Fruit fly (Drosophila melanogaster) whole organism, embryonic: ENCODE data around the gene CG34163.

ENCODE experiments used
- Bdp1 ChIP-seq: fragments of 200-800 bp; sonication (Bioruptor generic); optimal IDR thresholded peaks from 3 replicates; lab custom pipeline; 2016; ENCODE audit warnings: missing biosample characterization, missing genetic modification characterization
- CG10462 ChIP-seq: fragments of 200-800 bp; sonication (Bioruptor generic); optimal IDR thresholded peaks from 2 replicates; lab custom pipeline; 2016; ENCODE audit warnings: missing biosample characterization, missing genetic modification characterization
- CG10979 ChIP-seq: fragments of 200-800 bp; sonication (Bioruptor generic); optimal IDR thresholded peaks from 2 replicates; lab custom pipeline; 2018; ENCODE audit warnings: missing biosample characterization, mild to moderate bottlenecking, missing genetic modification characterization, moderate library complexity
- CG11085 ChIP-seq: fragments of 200-800 bp; sonication (Bioruptor generic); IDR thresholded peaks from 2 replicates; pipeline ENCODE4 v1.3.6; 2022; ENCODE audit warnings: missing biosample characterization, missing genetic modification characterization
- CG11696 ChIP-seq: fragments of 200-800 bp; sonication (Bioruptor generic); IDR thresholded peaks from 2 replicates; pipeline ENCODE4 v1.3.6; 2022; ENCODE audit warnings: missing biosample characterization, missing genetic modification characterization
- CG12104 ChIP-seq: fragments of 200-800 bp; sonication (Bioruptor generic); optimal IDR thresholded peaks from 3 replicates; lab custom pipeline; 2016; ENCODE audit warnings: missing biosample characterization, missing genetic modification characterization
- CG1233 ChIP-seq: fragments of 200-800 bp; sonication (Bioruptor generic); optimal IDR thresholded peaks from 4 replicates; lab custom pipeline; 2018; ENCODE audit warnings: missing biosample characterization, mild to moderate bottlenecking, missing genetic modification characterization
- CG12744 ChIP-seq: fragments of 200-800 bp; sonication (Bioruptor generic); optimal IDR thresholded peaks from 2 replicates; lab custom pipeline; 2016; ENCODE audit warnings: missing biosample characterization, missing genetic modification characterization
- CG13624 ChIP-seq: fragments of 200-800 bp; sonication (Bioruptor generic); optimal IDR thresholded peaks from 2 replicates; lab custom pipeline; 2016; ENCODE audit warnings: missing biosample characterization, missing genetic modification characterization
- CG13894 ChIP-seq: fragments of 200-800 bp; sonication (Bioruptor generic); optimal IDR thresholded peaks from 3 replicates; lab custom pipeline; 2018; ENCODE audit warnings: missing biosample characterization, mild to moderate bottlenecking, missing genetic modification characterization, moderate library complexity
- CG1647 ChIP-seq: fragments of 200-800 bp; sonication (Bioruptor generic); optimal IDR thresholded peaks from 3 replicates; lab custom pipeline; 2016; ENCODE audit warnings: missing biosample characterization, missing genetic modification characterization
- CG17186 ChIP-seq: fragments of 200-800 bp; sonication (Bioruptor generic); optimal IDR thresholded peaks from 3 replicates; lab custom pipeline; 2017; ENCODE audit warnings: missing biosample characterization, missing genetic modification reagents, missing genetic modification characterization
- CG17829 ChIP-seq: fragments of 200-800 bp; optimal IDR thresholded peaks from 2 replicates; lab custom pipeline; 2019; ENCODE audit warnings: missing biosample characterization, mild to moderate bottlenecking, missing genetic modification characterization, moderate library complexity
- CG18011 ChIP-seq: fragments of 200-800 bp; sonication (Bioruptor generic); optimal IDR thresholded peaks from 2 replicates; lab custom pipeline; 2017; ENCODE audit warnings: missing biosample characterization, missing genetic modification characterization, mild to moderate bottlenecking, moderate library complexity, missing genotype
- CG18476 ChIP-seq: fragments of 200-800 bp; sonication (Bioruptor generic); optimal IDR thresholded peaks from 2 replicates; lab custom pipeline; 2016; ENCODE audit warnings: missing biosample characterization, mild to moderate bottlenecking, missing genetic modification characterization
- CG2678 ChIP-seq: fragments of 200-800 bp; sonication (Bioruptor generic); optimal IDR thresholded peaks from 3 replicates; lab custom pipeline; 2019; ENCODE audit warnings: missing biosample characterization, mild to moderate bottlenecking, missing genetic modification characterization, moderate library complexity
- CG2889 ChIP-seq: fragments of 200-800 bp; sonication (Bioruptor generic); IDR thresholded peaks from 3 replicates; pipeline ENCODE4 v1.3.6; 2022; ENCODE audit warnings: missing biosample characterization, missing genetic modification characterization
- CG33213 ChIP-seq: fragments of 200-800 bp; sonication (Bioruptor generic); optimal IDR thresholded peaks from 3 replicates; lab custom pipeline; 2016; ENCODE audit warnings: missing biosample characterization, missing genetic modification characterization
- CG34224 ChIP-seq: fragments of 200-800 bp; sonication (Bioruptor generic); IDR thresholded peaks from 3 replicates; pipeline ENCODE4 v1.3.6; 2022; ENCODE audit warnings: missing biosample characterization, missing genetic modification characterization; ENCODE audit not compliant: partially characterized antibody
- CG6654 ChIP-seq: fragments of 200-800 bp; sonication (Bioruptor generic); optimal IDR thresholded peaks from 2 replicates; lab custom pipeline; 2017; ENCODE audit warnings: missing biosample characterization, mild to moderate bottlenecking, missing genetic modification characterization
- CG6689 ChIP-seq: fragments of 200-800 bp; sonication (Bioruptor generic); IDR thresholded peaks from 2 replicates; pipeline ENCODE4 v1.3.6; 2022; ENCODE audit warnings: missing biosample characterization, missing genetic modification characterization
- CG8924 ChIP-seq: fragments of 200-800 bp; optimal IDR thresholded peaks from 3 replicates; lab custom pipeline; 2019; ENCODE audit warnings: missing biosample characterization, mild to moderate bottlenecking, missing genetic modification characterization, moderate library complexity
- CG9437 ChIP-seq: fragments of 200-800 bp; sonication (Bioruptor generic); optimal IDR thresholded peaks from 2 replicates; lab custom pipeline; 2018; ENCODE audit warnings: missing biosample characterization, mild to moderate bottlenecking, missing genetic modification characterization
- CG9817 ChIP-seq: fragments of 200-800 bp; sonication (Bioruptor generic); optimal IDR thresholded peaks from 2 replicates; lab custom pipeline; 2018; ENCODE audit warnings: missing biosample characterization, mild to moderate bottlenecking, missing genetic modification characterization, moderate library complexity
- Dip2 ChIP-seq: fragments of 200-800 bp; sonication (Bioruptor generic); IDR thresholded peaks from 2 replicates; pipeline ENCODE4 v1.3.6; 2022; ENCODE audit warnings: missing biosample characterization, missing genetic modification characterization
- Gug ChIP-seq: fragments of 200-800 bp; sonication (Bioruptor generic); IDR thresholded peaks from 4 replicates; pipeline ENCODE4 v1.3.6; 2022; ENCODE audit warnings: missing biosample characterization, missing genetic modification characterization
- Hr78 ChIP-seq, 2 experiments: fragments of 200-800 bp in 1 of 2; fragments of >200 bp in 1 of 2; sonication (Bioruptor generic) in 1 of 2; optimal IDR thresholded peaks; 2 replicates each; lab custom pipeline; 2017 to 2019; ENCODE audit warnings: missing biosample characterization in 2 of 2, missing genetic modification characterization in 2 of 2, mild to moderate bottlenecking in 1 of 2, moderate library complexity in 1 of 2
- MESR4 ChIP-seq: fragments of 200-800 bp; sonication (Bioruptor generic); optimal IDR thresholded peaks from 2 replicates; lab custom pipeline; 2018; ENCODE audit warnings: missing biosample characterization, mild to moderate bottlenecking, missing genetic modification characterization, moderate library complexity
- Mad ChIP-seq: fragments of 200-800 bp; sonication (Bioruptor generic); optimal IDR thresholded peaks from 2 replicates; lab custom pipeline; 2016; ENCODE audit warnings: missing biosample characterization, missing genetic modification characterization
- NC2α ChIP-seq: fragments of 200-800 bp; sonication (Bioruptor generic); optimal IDR thresholded peaks from 2 replicates; lab custom pipeline; 2016; ENCODE audit warnings: missing biosample characterization, missing genetic modification characterization
- Oli ChIP-seq: fragments of 200-800 bp; sonication (Bioruptor generic); optimal IDR thresholded peaks from 2 replicates; lab custom pipeline; 2018; ENCODE audit warnings: missing biosample characterization, mild to moderate bottlenecking, missing genetic modification characterization, moderate library complexity
- Trl ChIP-seq, 3 experiments: fragments of >200 bp in 2 of 3; fragments of 200-800 bp in 1 of 3; sonication (Bioruptor generic) in 1 of 3; optimal IDR thresholded peaks; 2 replicates in 1 of 3; 3 replicates in 2 of 3; lab custom pipeline; 2016 to 2017; ENCODE audit warnings: missing biosample characterization in 1 of 3, missing genetic modification characterization in 1 of 3
- bbx ChIP-seq: fragments of 200-800 bp; sonication (Bioruptor generic); IDR thresholded peaks from 2 replicates; pipeline ENCODE4 v1.3.6; 2022; ENCODE audit warnings: missing biosample characterization, missing genetic modification characterization; ENCODE audit not compliant: partially characterized antibody
- ci ChIP-seq: fragments of 200-800 bp; sonication (Bioruptor generic); IDR thresholded peaks from 3 replicates; pipeline ENCODE4 v1.3.6; 2022; ENCODE audit warnings: missing biosample characterization, missing genetic modification characterization
- crc ChIP-seq: fragments of 200-800 bp; sonication (Bioruptor generic); optimal IDR thresholded peaks from 2 replicates; lab custom pipeline; 2016; ENCODE audit warnings: missing biosample characterization, missing genetic modification characterization
- crol ChIP-seq: fragments of 200-800 bp; sonication (Bioruptor generic); IDR thresholded peaks from 2 replicates; pipeline ENCODE4 v1.3.6; 2022; ENCODE audit warnings: missing biosample characterization, missing genetic modification characterization
- dmrt11E ChIP-seq: fragments of 200-800 bp; sonication (Bioruptor generic); optimal IDR thresholded peaks from 3 replicates; lab custom pipeline; 2018; ENCODE audit warnings: missing biosample characterization, mild to moderate bottlenecking, missing genetic modification characterization, moderate library complexity
- dmrt99B ChIP-seq: fragments of 200-800 bp; sonication (Bioruptor generic); optimal IDR thresholded peaks from 2 replicates; lab custom pipeline; 2018; ENCODE audit warnings: missing biosample characterization, mild to moderate bottlenecking, missing genetic modification characterization, moderate library complexity
- gem ChIP-seq: fragments of 200-800 bp; sonication (Bioruptor generic); optimal IDR thresholded peaks from 2 replicates; lab custom pipeline; 2019; ENCODE audit warnings: missing biosample characterization, mild to moderate bottlenecking, missing genetic modification characterization, moderate library complexity
- h ChIP-seq: fragments of >200 bp; optimal IDR thresholded peaks from 2 replicates; lab custom pipeline; 2017
- hb ChIP-seq: fragments of 200-800 bp; sonication (Bioruptor generic); IDR thresholded peaks from 3 replicates; pipeline ENCODE4 v1.3.6; 2022; ENCODE audit warnings: missing biosample characterization, missing genetic modification characterization; ENCODE audit not compliant: partially characterized antibody
- hbn ChIP-seq: fragments of 200-800 bp; sonication (Bioruptor generic); IDR thresholded peaks from 2 replicates; pipeline ENCODE4 v1.3.6; 2022; ENCODE audit warnings: missing biosample characterization, missing genetic modification characterization; ENCODE audit not compliant: partially characterized antibody
- her ChIP-seq: fragments of 200-800 bp; sonication (Bioruptor generic); optimal IDR thresholded peaks from 2 replicates; lab custom pipeline; 2016; ENCODE audit warnings: missing biosample characterization, missing genetic modification characterization
- insv ChIP-seq, 2 experiments: fragments of 200-800 bp; sonication (Bioruptor generic); optimal IDR thresholded peaks; 3 replicates each; lab custom pipeline; 2016 to 2018; ENCODE audit warnings: missing biosample characterization in 2 of 2, missing genetic modification characterization in 2 of 2
- lov ChIP-seq, 2 experiments: fragments of 200-800 bp in 1 of 2; fragments of >200 bp in 1 of 2; sonication (Bioruptor generic) in 1 of 2; IDR thresholded peaks in 1 of 2; optimal IDR thresholded peaks in 1 of 2; 2 replicates in 1 of 2; 3 replicates in 1 of 2; pipeline versions ENCODE4 v1.3.6 to Lab custom; 2017 to 2022; ENCODE audit warnings: missing biosample characterization in 1 of 2, missing genetic modification characterization in 1 of 2
- nau ChIP-seq: fragments of 200-800 bp; sonication (Bioruptor generic); optimal IDR thresholded peaks from 3 replicates; lab custom pipeline; 2017; ENCODE audit warnings: missing biosample characterization, mild to moderate bottlenecking, missing genetic modification characterization, missing genetic modification reagents
- p53 ChIP-seq: fragments of 200-800 bp; sonication (Bioruptor generic); optimal IDR thresholded peaks from 2 replicates; lab custom pipeline; 2016; ENCODE audit warnings: missing biosample characterization, missing genetic modification characterization
- phol ChIP-seq: fragments of 200-800 bp; sonication (Bioruptor generic); optimal IDR thresholded peaks from 3 replicates; lab custom pipeline; 2018; ENCODE audit warnings: missing biosample characterization, mild to moderate bottlenecking, missing genetic modification characterization, moderate library complexity
- sob ChIP-seq: fragments of 200-800 bp; sonication (Bioruptor generic); IDR thresholded peaks from 2 replicates; pipeline ENCODE4 v1.3.6; 2022; ENCODE audit warnings: missing biosample characterization, missing genetic modification characterization
- sqz ChIP-seq: fragments of 200-800 bp; sonication (Bioruptor generic); optimal IDR thresholded peaks from 3 replicates; lab custom pipeline; 2018; ENCODE audit warnings: missing biosample characterization, mild to moderate bottlenecking, missing genetic modification characterization

CG34163 gene

dm6 chr2L:11949917-11950316, 38.2 kb upstream of the CG34163 start (continued):
- TF ChIP-seq CG9817 (tag; lab: Kevin White, UChicago) (peak; percentile 20), CG11085 (no peak), MESR4 (GFP tag; lab: Kevin White, UChicago) (no peak), dmrt99B (tag; lab: Kevin White, UChicago) (peak; percentile 56), CG1647 (no peak), lov (optimal IDR thresholded peaks at IDR 0.05; lab: Kevin White, UChicago) (no peak), lov (GFP tag; IDR thresholded peaks at IDR 0.05; lab: Robert Waterston, UW) (peak; percentile 74; the same call in 2 of the 3 replicates), sob (peak; percentile 60; the same call in 1 of the 2 replicates), Bdp1 (GFP tag; lab: Kevin White, UChicago) (no peak), Mad (peak; percentile 14), CG10462 (GFP tag; lab: Kevin White, UChicago) (no peak), CG8924 (tag; lab: Kevin White, UChicago) (peak; percentile 48), bbx (GFP tag; lab: Robert Waterston, UW) (no peak), Dip2 (GFP tag; lab: Robert Waterston, UW) (no peak), CG13624 (GFP tag; lab: Kevin White, UChicago) (no peak), ci (peak; percentile 78; the same call in 2 of the 3 replicates), CG11696 (GFP tag; lab: Robert Waterston, UW) (peak; percentile 54), dmrt11E (peak; percentile 73), CG33213 (GFP tag; lab: Kevin White, UChicago) (no peak), Gug (GFP tag; lab: Robert Waterston, UW) (no peak), CG18011 (GFP tag; lab: Kevin White, UChicago) (no peak), CG6654 (no peak), CG17829 (peak; percentile 12), CG18476 (GFP tag; lab: Kevin White, UChicago) (peak; percentile 10), gem (tag; lab: Kevin White, UChicago) (peak; percentile 71), CG1233 (no peak), Oli (tag; lab: Kevin White, UChicago) (peak; percentile 44), CG17186 (GFP tag; lab: Kevin White, UChicago) (no peak), CG9437 (GFP tag; lab: Kevin White, UChicago) (peak; percentile 29), hbn (no peak), h (lab: Kevin White, UChicago) (no peak), hb (GFP tag; lab: Robert Waterston, UW) (no peak), CG34224 (GFP tag; lab: Robert Waterston, UW) (no peak), insv (GFP tag; optimal IDR thresholded peaks at IDR 0.05; lab: Kevin White, UChicago) (no peak), p53 (GFP tag; lab: Kevin White, UChicago) (no peak), Hr78 (GFP tag; optimal IDR thresholded peaks at IDR 0.05; lab: Kevin White, UChicago) (no peak), CG12104 (GFP tag; lab: Kevin White, UChicago) (peak; percentile 4), CG12744 (GFP tag; lab: Kevin White, UChicago) (no peak), CG13894 (tag; lab: Kevin White, UChicago) (no peak), NC2α (GFP tag; lab: Kevin White, UChicago) (no peak), crol (GFP tag; lab: Robert Waterston, UW) (no peak), CG2889 (GFP tag; lab: Robert Waterston, UW) (no peak), nau (GFP tag; lab: Kevin White, UChicago) (no peak), CG10979 (tag; lab: Kevin White, UChicago) (peak; percentile 55), sqz (no peak), CG2678 (tag; lab: Kevin White, UChicago) (peak; percentile 22), CG6689 (GFP tag; lab: Robert Waterston, UW) (peak; percentile 56), crc (no peak), Trl (optimal IDR thresholded peaks at IDR 0.05; lab: Kevin White, UChicago) (no peak), Trl (GFP tag; optimal IDR thresholded peaks at IDR 0.05; lab: Kevin White, UChicago) (peak; percentile 22), her (GFP tag; lab: Kevin White, UChicago) (no peak), phol (tag; lab: Kevin White, UChicago) (peak; percentile 47)
